Worm (Caenorhabditis elegans): ENCODE results near the gene zchc-1A.

DNA sequence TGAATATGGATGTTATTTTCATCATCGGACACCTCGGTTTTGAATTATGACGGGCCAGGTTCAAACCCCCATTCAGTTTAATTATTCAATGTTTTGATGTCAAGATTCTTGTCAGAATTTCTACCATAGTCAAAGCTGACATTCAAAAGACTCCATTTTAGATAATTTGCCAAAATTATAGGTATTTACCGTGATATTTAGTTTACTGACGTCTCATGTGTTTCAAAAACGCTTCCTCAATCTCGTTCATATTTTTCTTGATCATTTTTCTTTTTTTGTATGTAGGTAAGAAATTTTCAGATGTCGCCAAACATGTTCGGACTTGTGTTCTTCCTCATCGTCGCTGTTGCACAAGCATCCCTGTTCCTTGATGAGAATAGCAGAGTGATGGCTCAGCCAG lies 11.4 kb upstream of the zchc-1A start, which contains the start of gene EGAP5.1:
- no peak for TF ChIP-seq hlh-12 (tag; optimal IDR thresholded peaks at IDR 0.05)
- TF ChIP-seq let-607 (tag; optimal IDR thresholded peaks at IDR 0.05): no peak
- TF ChIP-seq nfya-1 (tag; optimal IDR thresholded peaks at IDR 0.05; ENCODE audit: borderline replicate concordance, insufficient read depth): no peak
- TF ChIP-seq snpc-4 (GFP tag; optimal IDR thresholded peaks at IDR 0.05): no peak
- no peak for TF ChIP-seq snpc-4 (tag; optimal IDR thresholded peaks at IDR 0.05)
- TF ChIP-seq bed-1 (GFP tag; IDR thresholded peaks at IDR 0.05): no peak
- TF ChIP-seq F37B4.10 (GFP tag; IDR thresholded peaks at IDR 0.05): no peak
- no peak for TF ChIP-seq T26A5.8 (tag; optimal IDR thresholded peaks at IDR 0.05)
- no peak for TF ChIP-seq chd-7 (tag; optimal IDR thresholded peaks at IDR 0.05)
- no peak for TF ChIP-seq F22D6.2 (tag; optimal IDR thresholded peaks at IDR 0.05)
- TF ChIP-seq Y67H2A.10 (GFP tag; conservative IDR thresholded peaks at IDR 0.05): no peak

Measured in whole organism, young adult.